Worm (Caenorhabditis elegans) whole organism, early embryonic: ENCODE measurements around the gene F16F9.3.

Experiments
- B0310.2 ChIP-seq: sonication (generic microtip); optimal IDR thresholded peaks from 2 replicates; lab custom pipeline; 2016; ENCODE audit warnings: mild to moderate bottlenecking, missing genetic modification characterization, missing compliant biosample characterization
- F13C5.2 ChIP-seq: sonication (generic microtip); optimal IDR thresholded peaks from 2 replicates; lab custom pipeline; 2017; ENCODE audit warnings: mild to moderate bottlenecking, missing genetic modification characterization, inconsistent platforms, missing compliant biosample characterization
- aly-1 ChIP-seq: sonication (generic microtip); optimal IDR thresholded peaks from 2 replicates; lab custom pipeline; 2016; ENCODE audit warnings: missing genetic modification characterization, missing compliant biosample characterization
- ama-1 ChIP-seq: fragments of 150-350 bp; optimal IDR thresholded peaks from 2 replicates; lab custom pipeline; 2014
- ceh-13 ChIP-seq: fragments of 200-800 bp; sonication (Bioruptor generic); optimal IDR thresholded peaks from 2 replicates; lab custom pipeline; 2018; ENCODE audit warnings: mild to moderate bottlenecking, missing genetic modification characterization, missing compliant biosample characterization
- ceh-36 ChIP-seq: sonication (generic microtip); optimal IDR thresholded peaks from 2 replicates; lab custom pipeline; 2016; ENCODE audit warnings: missing genetic modification characterization, inconsistent platforms, missing compliant biosample characterization
- ets-7 ChIP-seq: sonication (generic microtip); optimal IDR thresholded peaks from 2 replicates; lab custom pipeline; 2016; ENCODE audit warnings: missing genotype, missing genetic modification characterization, missing compliant biosample characterization
- flt-1 ChIP-seq: fragments of 200-800 bp; sonication (Bioruptor generic); IDR thresholded peaks from 2 replicates; pipeline ENCODE4 v1.3.6; 2022; ENCODE audit warnings: missing genetic modification characterization, missing compliant biosample characterization
- hmbx-1 ChIP-seq: sonication (generic microtip); optimal IDR thresholded peaks from 2 replicates; lab custom pipeline; 2016; ENCODE audit warnings: mild to moderate bottlenecking, missing genetic modification characterization, missing compliant biosample characterization
- hmg-4 ChIP-seq: fragments of 200-800 bp; sonication (Bioruptor generic); optimal IDR thresholded peaks from 2 replicates; lab custom pipeline; 2018; ENCODE audit warnings: mild to moderate bottlenecking, missing genetic modification characterization, missing compliant biosample characterization
- hnd-1 ChIP-seq: sonication (generic microtip); optimal IDR thresholded peaks from 2 replicates; lab custom pipeline; 2016; ENCODE audit warnings: missing genetic modification characterization, missing compliant biosample characterization
- pes-1 ChIP-seq: fragments of 200-800 bp; sonication (Bioruptor generic); IDR thresholded peaks from 2 replicates; pipeline ENCODE4 v1.3.6; 2022; ENCODE audit warnings: missing genetic modification reagents, missing genetic modification characterization, missing compliant biosample characterization
- scrt-1 ChIP-seq: fragments of 200-800 bp; sonication (Bioruptor generic); IDR thresholded peaks from 2 replicates; pipeline ENCODE4 v1.3.6; 2022; ENCODE audit warnings: missing genetic modification characterization, missing compliant biosample characterization
- sea-1 ChIP-seq: fragments of 200-800 bp; sonication (Bioruptor generic); conservative IDR thresholded peaks from 2 replicates; pipeline ENCODE4 v1.3.6; 2022; ENCODE audit warnings: missing genetic modification characterization, missing compliant biosample characterization
- tbx-11 ChIP-seq: fragments of 200-800 bp; sonication (Bioruptor generic); IDR thresholded peaks from 2 replicates; pipeline ENCODE4 v1.3.6; 2022; ENCODE audit warnings: missing genetic modification characterization, missing compliant biosample characterization
- tbx-37 ChIP-seq: fragments of 200-800 bp; sonication (Bioruptor generic); conservative IDR thresholded peaks from 2 replicates; pipeline ENCODE4 v1.3.6; 2022; ENCODE audit warnings: missing genetic modification reagents, missing genetic modification characterization, missing compliant biosample characterization
- tra-4 ChIP-seq: sonication (generic microtip); optimal IDR thresholded peaks from 2 replicates; lab custom pipeline; 2017; ENCODE audit warnings: missing genetic modification characterization, missing compliant biosample characterization

The F16F9.3 gene

DNA sequence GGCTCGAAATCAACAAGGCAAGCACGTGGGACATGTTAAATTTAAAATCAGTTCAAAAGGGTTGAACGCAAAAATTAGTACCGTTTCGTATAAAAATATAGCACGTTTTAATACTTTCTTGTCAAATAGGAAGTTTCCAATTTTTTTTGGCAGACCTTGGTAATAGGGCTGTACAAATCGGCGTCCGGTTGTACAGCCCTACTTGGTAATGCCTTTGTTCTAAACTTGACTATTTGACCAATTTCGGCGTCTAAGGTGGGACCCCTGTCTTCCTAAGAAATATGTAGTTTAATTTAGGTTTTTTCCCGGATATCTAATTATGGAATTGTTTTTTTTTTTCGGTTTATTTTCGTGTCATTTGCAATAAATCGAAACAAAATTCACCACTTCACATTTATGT is 27.9 kb upstream of the F16F9.3 start:
- no peak for TF ChIP-seq scrt-1 (GFP tag; lab: Robert Waterston, UW)
- no peak for TF ChIP-seq sea-1 (GFP tag; lab: Robert Waterston, UW)
- TF ChIP-seq hnd-1: no peak
- TF ChIP-seq ets-7 (tag; lab: Kevin White, UChicago): no peak
- no peak for TF ChIP-seq pes-1
- TF ChIP-seq ceh-36 (tag; lab: Kevin White, UChicago): no peak
- TF ChIP-seq hmg-4 (GFP tag; lab: Kevin White, UChicago): no peak
- TF ChIP-seq aly-1 (tag; lab: Kevin White, UChicago): no peak
- TF ChIP-seq hmbx-1 (tag; lab: Kevin White, UChicago): no peak
- TF ChIP-seq F13C5.2 (tag; lab: Kevin White, UChicago): no peak
- no peak for TF ChIP-seq tra-4 (tag; lab: Kevin White, UChicago)

DNA sequence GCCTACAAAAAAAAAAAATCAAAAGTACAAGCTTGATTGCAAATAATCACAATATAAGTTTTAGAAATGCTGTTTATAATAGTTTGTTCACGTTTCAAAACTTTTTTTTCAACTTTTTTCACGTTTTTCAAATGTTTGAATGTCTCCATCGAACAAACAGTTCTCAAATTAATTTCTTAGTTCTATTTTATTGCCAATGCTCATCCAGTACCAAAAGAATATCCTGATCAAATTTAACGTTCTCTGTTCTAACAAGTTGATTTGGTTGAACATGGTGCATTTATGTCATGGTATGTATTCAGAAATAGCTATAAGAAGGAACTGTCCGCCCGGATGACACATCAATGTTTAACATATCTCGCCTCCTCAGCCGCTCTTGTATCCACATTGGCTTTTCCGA is 25.1 kb upstream of the F16F9.3 start, which contains the start of gene kin-9:
Gene kin-9, plus strand, starts transcription at position 301 of the 400 bp plus-strand sequence.
- no peak for TF ChIP-seq hnd-1

ce11 chrX:8438756-8439155 is 18.7 kb upstream of the F16F9.3 start:
- TF ChIP-seq hnd-1: no peak
- TF ChIP-seq hmbx-1 (tag; lab: Kevin White, UChicago): no peak
- no peak for TF ChIP-seq ama-1
- TF ChIP-seq ets-7 (tag; lab: Kevin White, UChicago): no peak
- TF ChIP-seq ceh-36 (tag; lab: Kevin White, UChicago): no peak
- no peak for TF ChIP-seq B0310.2
- TF ChIP-seq scrt-1 (GFP tag; lab: Robert Waterston, UW): no peak
- no peak for TF ChIP-seq flt-1 (GFP tag; lab: Robert Waterston, UW)
- TF ChIP-seq tra-4 (tag; lab: Kevin White, UChicago): no peak
- no peak for TF ChIP-seq tbx-11 (GFP tag; lab: Robert Waterston, UW)
- TF ChIP-seq aly-1 (tag; lab: Kevin White, UChicago): no peak
- no peak for TF ChIP-seq hmg-4 (GFP tag; lab: Kevin White, UChicago)
- no peak for TF ChIP-seq F13C5.2 (tag; lab: Kevin White, UChicago)
- TF ChIP-seq pes-1: no peak
- no peak for TF ChIP-seq sea-1 (GFP tag; lab: Robert Waterston, UW)
- TF ChIP-seq ceh-13: no peak
- TF ChIP-seq tbx-37: no peak

- no peak for TF ChIP-seq flt-1 (GFP tag; lab: Robert Waterston, UW)
- TF ChIP-seq hnd-1: no peak
- TF ChIP-seq ets-7 (tag; lab: Kevin White, UChicago): no peak
- no peak for TF ChIP-seq F13C5.2 (tag; lab: Kevin White, UChicago)
- no peak for TF ChIP-seq pes-1
- TF ChIP-seq ceh-13: no peak
Observed at ce11 chrX:8440001-8440735, 17.2 kb upstream of the F16F9.3 start.

DNA sequence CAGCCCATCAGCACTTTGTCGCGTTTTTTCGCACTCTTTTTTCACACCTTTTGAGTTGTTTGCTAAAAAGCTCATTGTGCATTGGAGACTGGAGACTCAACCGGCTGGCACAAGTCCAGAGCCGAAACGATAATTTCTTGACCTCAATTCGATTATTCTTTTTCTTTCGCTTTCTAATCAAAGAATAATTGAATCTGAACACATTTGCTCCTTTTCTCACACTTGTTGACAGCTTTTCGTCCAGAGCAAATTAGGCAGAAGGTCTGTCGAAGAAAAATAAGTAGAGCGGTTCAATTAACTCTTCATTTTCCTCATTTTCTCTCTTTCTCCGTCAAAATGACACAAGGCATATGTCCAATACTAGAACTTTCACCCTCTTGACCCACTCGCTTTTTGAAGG is 12.5 kb upstream of the F16F9.3 start:
- TF ChIP-seq flt-1 (GFP tag; lab: Robert Waterston, UW) (no peak), ceh-13 (no peak), ceh-36 (tag; lab: Kevin White, UChicago) (no peak), F13C5.2 (tag; lab: Kevin White, UChicago) (no peak), hnd-1 (no peak)

ce11 chrX:8446108-8446507 is 11.3 kb upstream of the F16F9.3 start, which contains the start of gene F16F9.1:
Gene F16F9.1 (plus strand): TSS chrX:8446408.
- TF ChIP-seq flt-1 (GFP tag; lab: Robert Waterston, UW): no peak
- TF ChIP-seq tbx-37: no peak
- no peak for TF ChIP-seq aly-1 (tag; lab: Kevin White, UChicago)
- TF ChIP-seq hmbx-1 (tag; lab: Kevin White, UChicago): no peak
- no peak for TF ChIP-seq ceh-13
- TF ChIP-seq pes-1: no peak
- TF ChIP-seq B0310.2: no peak
- no peak for TF ChIP-seq F13C5.2 (tag; lab: Kevin White, UChicago)
- TF ChIP-seq ama-1: no peak
- TF ChIP-seq scrt-1 (GFP tag; lab: Robert Waterston, UW): no peak
- no peak for TF ChIP-seq ets-7 (tag; lab: Kevin White, UChicago)
- TF ChIP-seq tra-4 (tag; lab: Kevin White, UChicago): no peak
- TF ChIP-seq hmg-4 (GFP tag; lab: Kevin White, UChicago): no peak
- no peak for TF ChIP-seq sea-1 (GFP tag; lab: Robert Waterston, UW)
- TF ChIP-seq ceh-36 (tag; lab: Kevin White, UChicago): no peak
- no peak for TF ChIP-seq hnd-1
- no peak for TF ChIP-seq tbx-11 (GFP tag; lab: Robert Waterston, UW)

- TF ChIP-seq B0310.2 (no peak), hmg-4 (GFP tag; lab: Kevin White, UChicago) (no peak), sea-1 (GFP tag; lab: Robert Waterston, UW) (no peak), ceh-36 (tag; lab: Kevin White, UChicago) (no peak), aly-1 (tag; lab: Kevin White, UChicago) (no peak), tbx-37 (no peak), ama-1 (no peak), hmbx-1 (tag; lab: Kevin White, UChicago) (no peak), hnd-1 (no peak), ceh-13 (no peak), tra-4 (tag; lab: Kevin White, UChicago) (no peak), pes-1 (no peak), F13C5.2 (tag; lab: Kevin White, UChicago) (no peak), ets-7 (tag; lab: Kevin White, UChicago) (no peak), flt-1 (GFP tag; lab: Robert Waterston, UW) (no peak), tbx-11 (GFP tag; lab: Robert Waterston, UW) (no peak), scrt-1 (GFP tag; lab: Robert Waterston, UW) (no peak)
Observed at ce11 chrX:8455590-8456166, 1.7 kb upstream of the F16F9.3 start, which contains the start of gene dpy-6. Gene dpy-6 (minus strand): TSS chrX:8455640.
